Worm (Caenorhabditis elegans) whole organism, mixed stage, embryonic: Measurements from ENCODE around the gene F26F2.10.

Experiments
- M03D4.4 ChIP-seq: sonication (generic microtip); optimal IDR thresholded peaks from 2 replicates; lab custom pipeline; 2017; ENCODE audit warnings: mild to moderate bottlenecking, missing genetic modification characterization, missing compliant biosample characterization
- bed-3 ChIP-seq: fragments of 200-800 bp; sonication (Bioruptor generic); optimal IDR thresholded peaks from 3 replicates; lab custom pipeline; 2018; ENCODE audit warnings: mild to moderate bottlenecking, missing genetic modification characterization, moderate library complexity, missing compliant biosample characterization
- blmp-1 ChIP-seq: fragments of 150-350 bp; optimal IDR thresholded peaks from 2 replicates; lab custom pipeline; 2014; ENCODE audit warnings: missing biosample characterization, missing genetic modification characterization
- ceh-39 ChIP-seq: fragments of 150-350 bp; optimal IDR thresholded peaks from 2 replicates; lab custom pipeline; 2014; ENCODE audit warnings: missing biosample characterization, missing genetic modification characterization
- ceh-43 ChIP-seq: fragments of 200-800 bp; sonication (Bioruptor generic); optimal IDR thresholded peaks from 2 replicates; lab custom pipeline; 2018; ENCODE audit warnings: mild to moderate bottlenecking, missing genetic modification characterization, moderate library complexity, missing compliant biosample characterization
- cnd-1 ChIP-seq: fragments of 200-800 bp; sonication (Bioruptor generic); optimal IDR thresholded peaks from 2 replicates; lab custom pipeline; 2018; ENCODE audit warnings: mild to moderate bottlenecking, missing genetic modification characterization, missing compliant biosample characterization
- drap-1 ChIP-seq: fragments of 200-800 bp; sonication (Bioruptor generic); optimal IDR thresholded peaks from 3 replicates; lab custom pipeline; 2018; ENCODE audit warnings: mild to moderate bottlenecking, missing genetic modification characterization, missing compliant biosample characterization
- elt-1 ChIP-seq: sonication (generic microtip); optimal IDR thresholded peaks from 2 replicates; lab custom pipeline; 2017; ENCODE audit warnings: missing genetic modification characterization, mild to moderate bottlenecking, missing compliant biosample characterization, antibody characterized with exemption, moderate library complexity, borderline replicate concordance; ENCODE audit not compliant: insufficient read depth
- elt-3 ChIP-seq: fragments of 150-350 bp; optimal IDR thresholded peaks from 2 replicates; lab custom pipeline; 2014; ENCODE audit warnings: missing biosample characterization, missing genetic modification characterization
- hlh-1 ChIP-seq: fragments of 150-350 bp; optimal IDR thresholded peaks from 2 replicates; lab custom pipeline; 2014; ENCODE audit warnings: missing biosample characterization, missing genetic modification reagents, missing genetic modification characterization
- lin-13 ChIP-seq: fragments of 150-350 bp; optimal IDR thresholded peaks from 2 replicates; lab custom pipeline; 2014; ENCODE audit warnings: missing biosample characterization, missing genetic modification characterization
- lin-32 ChIP-seq: fragments of 200-800 bp; sonication (Bioruptor generic); optimal IDR thresholded peaks from 2 replicates; lab custom pipeline; 2018; ENCODE audit warnings: mild to moderate bottlenecking, missing genetic modification characterization, missing compliant biosample characterization
- mab-5 ChIP-seq: fragments of 150-350 bp; optimal IDR thresholded peaks from 2 replicates; lab custom pipeline; 2014; ENCODE audit warnings: missing biosample characterization, missing genetic modification characterization
- mls-2 ChIP-seq: sonication (generic microtip); optimal IDR thresholded peaks from 2 replicates; lab custom pipeline; 2016; ENCODE audit warnings: mild to moderate bottlenecking, missing genetic modification characterization, moderate library complexity, missing compliant biosample characterization
- nhr-12 ChIP-seq: fragments of 150-350 bp; optimal IDR thresholded peaks from 2 replicates; lab custom pipeline; 2014; ENCODE audit warnings: missing biosample characterization, missing genetic modification characterization
- nhr-2 ChIP-seq: fragments of 150-350 bp; optimal IDR thresholded peaks from 2 replicates; lab custom pipeline; 2014; ENCODE audit warnings: missing biosample characterization, missing genetic modification characterization
- nhr-237 ChIP-seq: fragments of 150-350 bp; optimal IDR thresholded peaks from 2 replicates; lab custom pipeline; 2014; ENCODE audit warnings: missing biosample characterization, missing genetic modification characterization
- nhr-28 ChIP-seq: fragments of 150-350 bp; optimal IDR thresholded peaks from 2 replicates; lab custom pipeline; 2014; ENCODE audit warnings: missing biosample characterization, missing genetic modification characterization
- nhr-76 ChIP-seq: sonication (generic microtip); optimal IDR thresholded peaks from 2 replicates; lab custom pipeline; 2017; ENCODE audit warnings: missing biosample characterization, missing genetic modification characterization
- pha-4 ChIP-seq: fragments of 150-350 bp; optimal IDR thresholded peaks from 2 replicates; lab custom pipeline; 2018; ENCODE audit warnings: missing biosample characterization, missing genetic modification reagents, missing genetic modification characterization
- sem-2 ChIP-seq: fragments of 200-800 bp; sonication (Bioruptor generic); optimal IDR thresholded peaks from 2 replicates; lab custom pipeline; 2018; ENCODE audit warnings: mild to moderate bottlenecking, missing genetic modification characterization, missing compliant biosample characterization
- snpc-4 ChIP-seq: fragments of 150-350 bp; optimal IDR thresholded peaks from 2 replicates; lab custom pipeline; 2014; ENCODE audit warnings: missing biosample characterization, missing genetic modification characterization
- sptf-1 ChIP-seq: sonication (generic microtip); optimal IDR thresholded peaks from 2 replicates; lab custom pipeline; 2017; ENCODE audit warnings: mild to moderate bottlenecking, missing genetic modification characterization, moderate library complexity, missing compliant biosample characterization
- ztf-11 ChIP-seq: fragments of 150-350 bp; optimal IDR thresholded peaks from 2 replicates; lab custom pipeline; 2014; ENCODE audit warnings: missing biosample characterization, missing genetic modification characterization

The F26F2.10 gene

DNA sequence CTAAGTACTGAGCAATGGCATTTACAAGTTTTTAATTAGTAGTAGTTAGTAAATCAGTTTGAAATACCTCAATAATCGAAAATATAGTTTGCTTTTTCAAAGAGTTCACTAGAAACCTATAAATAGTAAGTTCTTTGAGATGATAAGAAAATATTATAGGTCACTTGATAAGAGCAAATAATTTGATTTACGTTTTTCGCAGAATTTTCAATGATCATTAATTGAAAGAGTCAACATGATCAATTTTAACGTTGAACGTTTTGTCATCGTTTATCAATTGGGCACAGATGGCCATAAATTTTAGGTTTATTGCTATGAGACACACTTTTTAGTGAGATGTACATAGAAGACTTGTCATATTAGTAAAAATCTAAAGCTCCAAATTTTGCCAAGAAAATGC is 48.9 kb downstream of the F26F2.10 start:
- TF ChIP-seq snpc-4 (tag; lab: Kevin White, UChicago) = no peak
- TF ChIP-seq nhr-2 (tag; lab: Kevin White, UChicago) = no peak
- no peak for TF ChIP-seq bed-3 (GFP tag; lab: Kevin White, UChicago)
- TF ChIP-seq ceh-39 = no peak
- no peak for TF ChIP-seq elt-1
- no peak for TF ChIP-seq cnd-1 (tag; lab: Kevin White, UChicago)
- TF ChIP-seq mls-2 (tag; lab: Kevin White, UChicago) = no peak

ce11 chrV:20544610-20545009 is 50.0 kb downstream of the F26F2.10 start:
- no peak for TF ChIP-seq blmp-1
- no peak for TF ChIP-seq pha-4 (tag; lab: Kevin White, UChicago)
- no peak for TF ChIP-seq sem-2 (GFP tag; lab: Kevin White, UChicago)
- no peak for TF ChIP-seq M03D4.4 (tag; lab: Kevin White, UChicago)
- no peak for TF ChIP-seq elt-1
- TF ChIP-seq ceh-43 (GFP tag; lab: Kevin White, UChicago) = no peak
- no peak for TF ChIP-seq snpc-4 (tag; lab: Kevin White, UChicago)
- no peak for TF ChIP-seq drap-1 (GFP tag; lab: Kevin White, UChicago)
- TF ChIP-seq mab-5 (tag; lab: Kevin White, UChicago) = no peak
- no peak for TF ChIP-seq sptf-1
- no peak for TF ChIP-seq ceh-39
- TF ChIP-seq nhr-28 (tag; lab: Kevin White, UChicago) = no peak
- no peak for TF ChIP-seq nhr-76 (tag; lab: Kevin White, UChicago)
- TF ChIP-seq nhr-237 (tag; lab: Kevin White, UChicago) = no peak
- no peak for TF ChIP-seq lin-13 (tag; lab: Kevin White, UChicago)
- TF ChIP-seq lin-32 = no peak
- no peak for TF ChIP-seq nhr-2 (tag; lab: Kevin White, UChicago)

DNA sequence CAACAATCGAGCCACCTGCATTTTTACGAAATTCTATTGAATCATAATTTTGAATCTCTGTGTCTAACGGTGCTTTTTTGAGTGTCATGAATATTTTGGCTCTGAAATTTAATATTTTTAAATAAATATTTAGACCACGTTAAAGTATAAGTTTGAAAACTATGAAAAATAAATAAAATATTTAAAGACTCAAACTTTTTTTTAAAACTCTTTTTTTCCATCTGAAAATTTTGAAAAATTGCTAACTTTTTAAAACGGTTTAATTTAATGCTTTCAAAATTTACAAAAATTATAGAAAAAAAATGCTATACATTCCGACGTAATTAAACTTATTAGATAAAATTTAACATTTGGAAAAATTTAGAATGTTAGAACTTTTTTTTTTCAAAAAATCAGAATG is 50.6 kb downstream of the F26F2.10 start, which contains the start of gene slc-36.3:
TSS of gene slc-36.3 (minus strand) at position 101 of the 400 bp plus-strand sequence.
- no peak for TF ChIP-seq nhr-12 (tag; lab: Kevin White, UChicago)
- no peak for TF ChIP-seq ztf-11
- TF ChIP-seq pha-4 (tag; lab: Kevin White, UChicago) = no peak
- TF ChIP-seq hlh-1 (tag; lab: Kevin White, UChicago) = no peak
- TF ChIP-seq elt-3 (tag; lab: Kevin White, UChicago) = no peak
- TF ChIP-seq, all 35 proteins: peak for 0
